Fruit fly (Drosophila melanogaster): ENCODE data around the gene MtnD.

MtnD gene

DNA sequence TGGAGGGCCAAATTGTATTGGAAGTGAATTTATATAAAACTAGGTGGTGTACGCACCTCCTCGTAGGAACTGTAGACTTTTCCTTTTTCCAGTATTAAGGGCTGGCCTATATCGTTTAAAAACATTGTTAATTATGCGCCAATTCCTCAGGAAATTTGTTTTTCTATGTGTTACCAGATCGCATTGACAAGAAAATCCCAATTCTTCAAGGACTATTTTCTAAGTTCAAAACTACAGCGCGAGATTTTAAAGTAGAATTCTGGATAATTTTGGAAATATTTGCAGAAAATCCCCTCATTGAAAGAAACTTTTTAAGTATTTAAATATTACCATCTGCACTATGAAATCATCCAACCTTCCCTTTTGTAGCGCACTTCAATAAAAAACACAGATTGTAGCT, 46.6 kb downstream of the MtnD start, which contains the start of gene CG34008:
Gene CG34008 (minus strand): TSS at position 147 of the 400 bp plus-strand sequence.
- TF ChIP-seq CG13204 (GFP tag; optimal IDR thresholded peaks at IDR 0.05) (no peak), CG4496 (GFP tag; IDR thresholded peaks at IDR 0.05) (no peak), Snoo (tag; optimal IDR thresholded peaks at IDR 0.05) (no peak), CG17806 (tag; optimal IDR thresholded peaks at IDR 0.05) (no peak), EcR (GFP tag; optimal IDR thresholded peaks at IDR 0.05) (no peak), CG8301 (tag; optimal IDR thresholded peaks at IDR 0.05) (no peak), Pif1B (GFP tag; optimal IDR thresholded peaks at IDR 0.05) (no peak), CG8159 (tag; optimal IDR thresholded peaks at IDR 0.05) (no peak), CG34367 (tag; optimal IDR thresholded peaks at IDR 0.05) (no peak), gl (tag; optimal IDR thresholded peaks at IDR 0.05) (no peak)

All from whole organism, pupa.